Fruit fly (Drosophila melanogaster): ENCODE measurements around the gene sloth2.

sloth2 gene

dm6 chrX:6993753-6994152 lies 17.4 kb upstream of the sloth2 start (continued):
- TF ChIP-seq fkh (GFP tag; optimal IDR thresholded peaks at IDR 0.05) (no peak), eg (GFP tag; IDR thresholded peaks at IDR 0.05) (peak; percentile 40; the same call in 2 of the 3 replicates), Hr39 (GFP tag; optimal IDR thresholded peaks at IDR 0.05) (peak; percentile 88), Hr4 (GFP tag; optimal IDR thresholded peaks at IDR 0.05) (no peak), fd59A (GFP tag; optimal IDR thresholded peaks at IDR 0.05) (no peak), dac (GFP tag; optimal IDR thresholded peaks at IDR 0.05) (no peak), net (GFP tag; optimal IDR thresholded peaks at IDR 0.05) (peak; percentile 25)

- TF ChIP-seq CG34406 (GFP tag; optimal IDR thresholded peaks at IDR 0.05) (peak; percentile 10), svp (GFP tag) (peak; percentile 51), pdm3 (GFP tag; optimal IDR thresholded peaks at IDR 0.05) (peak; percentile 19), Sox15 (GFP tag; optimal IDR thresholded peaks at IDR 0.05) (no peak), Ets96B (tag; optimal IDR thresholded peaks at IDR 0.05) (no peak), CG11762 (GFP tag; optimal IDR thresholded peaks at IDR 0.05; ENCODE audit: insufficient read depth) (no peak), CG16779 (tag; optimal IDR thresholded peaks at IDR 0.05) (no peak), fkh (GFP tag; optimal IDR thresholded peaks at IDR 0.05) (peak; percentile 66), Eip93F (GFP tag; optimal IDR thresholded peaks at IDR 0.05) (no peak), Hr38 (GFP tag; optimal IDR thresholded peaks at IDR 0.05) (no peak), spab (GFP tag; optimal IDR thresholded peaks at IDR 0.05) (peak; percentile 30), salr (GFP tag; optimal IDR thresholded peaks at IDR 0.05) (peak in 1 of 2 experiments; percentile 28), OdsH (GFP tag; optimal IDR thresholded peaks at IDR 0.05) (peak; percentile 7), cyc (GFP tag; optimal IDR thresholded peaks at IDR 0.05) (no peak), CG6163 (GFP tag; IDR thresholded peaks at IDR 0.05) (0 out of 3 replicates have a peak, but pooled peaks have one; percentile 31), CG6792 (GFP tag; optimal IDR thresholded peaks at IDR 0.05) (peak; percentile 7), CG10631 (GFP tag; optimal IDR thresholded peaks at IDR 0.05) (peak; percentile 40), CG10669 (GFP tag; optimal IDR thresholded peaks at IDR 0.05) (peak; percentile 40), CG9139 (GFP tag; optimal IDR thresholded peaks at IDR 0.05) (peak; percentile 68), Gug (GFP tag; IDR thresholded peaks at IDR 0.05) (no peak), Sox102F (GFP tag; optimal IDR thresholded peaks at IDR 0.05) (no peak), CG1621 (tag; optimal IDR thresholded peaks at IDR 0.05) (peak; percentile 38), CG8632 (GFP tag; optimal IDR thresholded peaks at IDR 0.05) (peak; percentile 31), CG3919 (GFP tag; optimal IDR thresholded peaks at IDR 0.05) (no peak), ss (GFP tag; optimal IDR thresholded peaks at IDR 0.05) (peak; percentile 14 to 59), Sox14 (GFP tag; optimal IDR thresholded peaks at IDR 0.05) (no peak), Eip78C (GFP tag) (peak; percentile 42), CG6808 (GFP tag; optimal IDR thresholded peaks at IDR 0.05) (peak; percentile 41), Blimp-1 (GFP tag; optimal IDR thresholded peaks at IDR 0.05) (no peak)
These were observed 16.5 kb upstream of the sloth2 start for dm6 chrX:6994473-6995179.

- TF ChIP-seq CG11902 (GFP tag; optimal IDR thresholded peaks at IDR 0.05) (no peak), topi (GFP tag; optimal IDR thresholded peaks at IDR 0.05) (no peak), CG15336 (GFP tag; IDR thresholded peaks at IDR 0.05) (no peak), dsx (GFP tag; optimal IDR thresholded peaks at IDR 0.05; ENCODE audit: poor library complexity, severe bottlenecking) (no peak), Eip93F (GFP tag; optimal IDR thresholded peaks at IDR 0.05) (no peak), Blimp-1 (GFP tag; optimal IDR thresholded peaks at IDR 0.05) (peak; percentile 28), Hr39 (GFP tag; optimal IDR thresholded peaks at IDR 0.05) (no peak), svp (GFP tag) (peak; percentile 40), Eip78C (GFP tag) (peak; percentile 42), vri (GFP tag; optimal IDR thresholded peaks at IDR 0.05) (no peak), Ets96B (tag; optimal IDR thresholded peaks at IDR 0.05) (no peak), Sox15 (GFP tag; optimal IDR thresholded peaks at IDR 0.05) (no peak), CG10631 (GFP tag; optimal IDR thresholded peaks at IDR 0.05) (no peak)
These were observed 15.9 kb upstream of the sloth2 start for dm6 chrX:6995258-6995657.
